Fruit fly (Drosophila melanogaster) Kc167 (cell line): ENCODE data around the gene noi.

Experiments used
- Myc ChIP-seq: fragments of >200 bp; optimal IDR thresholded peaks from 2 replicates; lab custom pipeline; 2017; ENCODE audit warnings: missing external identifiers
- Sin3A ChIP-seq: fragments of >200 bp; optimal IDR thresholded peaks from 2 replicates; lab custom pipeline; 2018; ENCODE audit warnings: missing external identifiers
- h ChIP-seq: fragments of >200 bp; optimal IDR thresholded peaks from 3 replicates; lab custom pipeline; 2018; ENCODE audit warnings: missing external identifiers
- insv ChIP-seq: fragments of >200 bp; optimal IDR thresholded peaks from 3 replicates; lab custom pipeline; 2018; ENCODE audit warnings: missing external identifiers
- psq ChIP-seq: fragments of >200 bp; optimal IDR thresholded peaks from 2 replicates; lab custom pipeline; 2017; ENCODE audit warnings: missing external identifiers
- ttk ChIP-seq: sonication (Bioruptor generic); optimal IDR thresholded peaks from 2 replicates; lab custom pipeline; 2017; ENCODE audit warnings: missing external identifiers

The noi gene

DNA sequence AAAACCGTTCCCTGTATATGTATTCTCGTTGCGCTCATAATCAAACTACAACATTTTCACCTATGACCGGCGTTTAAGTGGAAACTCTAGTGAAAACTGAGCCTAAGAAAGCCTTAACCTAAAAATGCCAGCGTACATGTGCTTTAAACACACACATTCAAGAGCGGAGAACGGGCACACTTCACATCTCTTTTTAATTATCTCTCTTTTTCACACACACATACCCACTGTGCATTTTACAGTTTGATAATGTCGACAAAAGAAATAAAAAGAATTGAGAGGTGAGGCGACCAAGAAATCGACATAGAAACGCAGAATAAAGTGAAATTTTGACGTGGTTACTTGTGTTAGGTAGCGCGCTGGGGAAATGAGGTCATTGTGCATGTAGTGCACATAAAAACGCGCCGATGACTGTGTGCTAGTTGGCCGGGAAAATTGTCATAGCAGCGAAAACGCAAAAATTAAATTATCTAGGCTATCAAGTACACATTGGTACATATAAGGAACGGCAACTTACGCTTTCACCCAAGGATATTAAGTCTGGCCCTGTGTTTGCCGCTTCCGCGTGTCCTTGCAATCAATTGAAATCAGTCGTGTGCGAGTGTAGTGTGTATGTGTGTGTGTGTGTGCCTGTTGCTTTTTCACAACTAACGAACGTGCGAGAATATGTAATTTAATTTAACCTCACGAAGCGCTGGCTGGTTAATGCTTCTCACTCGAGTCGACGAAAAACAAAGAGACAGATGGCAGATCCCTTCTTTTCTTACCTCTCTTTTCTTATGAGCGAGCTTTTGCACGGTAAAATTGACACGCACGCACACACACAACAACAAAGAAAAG is 8.5 kb upstream of the noi start:
- no peak for TF ChIP-seq psq (lab: Kevin White, UChicago)
- TF ChIP-seq Sin3A (lab: Kevin White, UChicago): no peak
- no peak for TF ChIP-seq insv (lab: Kevin White, UChicago)
- no peak for TF ChIP-seq ttk (lab: Kevin White, UChicago)
- TF ChIP-seq h: no peak
- no peak for TF ChIP-seq Myc

DNA sequence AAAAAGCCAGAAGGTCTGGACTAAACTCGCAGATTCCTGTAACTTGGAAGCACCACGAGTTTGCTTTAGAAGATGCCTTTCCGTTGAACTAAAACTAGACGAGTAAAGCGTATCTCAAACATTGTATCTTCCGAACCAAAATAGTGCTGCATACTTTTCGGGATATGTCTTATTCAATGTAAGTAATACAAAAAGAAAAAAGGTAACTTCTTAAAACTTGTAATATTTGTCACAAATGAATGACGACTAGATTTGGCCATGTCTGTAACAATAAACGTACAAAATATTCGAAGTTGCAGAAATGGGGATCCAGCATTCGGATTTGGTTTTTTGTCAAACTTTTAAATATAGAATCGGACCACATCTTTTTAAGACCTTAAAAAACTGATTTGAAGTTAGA is 3.6 kb upstream of the noi start:
- TF ChIP-seq psq (lab: Kevin White, UChicago) (no peak), insv (lab: Kevin White, UChicago) (no peak), h (no peak), Sin3A (lab: Kevin White, UChicago) (no peak), ttk (lab: Kevin White, UChicago) (no peak), Myc (no peak)

DNA sequence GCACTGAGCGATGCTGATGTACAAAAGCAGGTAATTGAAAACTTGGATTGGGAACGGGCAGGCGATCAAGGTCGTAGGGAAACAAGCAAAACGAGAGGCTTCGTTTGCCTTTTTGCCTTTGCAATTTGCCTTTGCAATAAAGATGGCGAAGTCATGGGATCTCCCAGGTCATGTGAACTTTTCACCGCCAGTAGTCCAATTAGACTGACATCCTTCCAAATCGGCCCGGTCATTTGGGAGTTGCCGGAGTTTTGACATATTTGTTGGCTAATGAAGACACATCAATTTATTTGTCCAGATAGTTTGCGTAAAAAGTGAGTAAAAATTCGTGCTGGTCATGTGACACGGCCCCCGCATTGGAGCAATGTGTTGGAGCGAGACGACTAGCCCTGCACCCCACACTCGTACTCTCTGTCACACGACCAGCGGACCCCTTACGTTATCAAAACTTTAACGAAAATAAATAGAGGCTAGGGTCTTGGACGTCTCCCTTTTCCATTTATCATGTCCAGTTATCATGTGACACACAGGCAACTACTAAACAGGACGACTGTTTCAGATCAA is 832 bp upstream of the noi start:
- no peak for TF ChIP-seq Myc
- no peak for TF ChIP-seq h
- TF ChIP-seq insv (lab: Kevin White, UChicago): no peak

DNA sequence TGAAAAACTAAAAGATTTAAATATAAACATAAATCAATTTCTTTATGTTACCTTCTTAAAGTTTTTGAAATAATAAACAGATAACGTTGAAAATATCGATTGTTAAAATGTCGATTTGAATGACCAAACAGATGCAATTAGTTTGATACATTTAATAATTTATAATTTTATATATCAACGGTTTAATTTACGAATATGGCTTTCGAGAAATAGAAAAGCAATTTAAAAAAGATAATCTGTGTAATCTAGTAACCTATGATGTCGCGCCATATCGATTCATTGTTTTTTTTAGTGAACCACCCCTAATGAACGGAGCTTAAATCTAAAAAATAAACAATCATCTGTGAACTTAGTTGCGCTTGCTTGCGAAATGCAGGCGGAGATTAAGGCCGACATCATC is 2.7 kb downstream of the noi start, which contains the start of gene PolZ2:
TSS of gene PolZ2 (plus strand) at position 301 of the 400 bp plus-strand sequence.
- TF ChIP-seq Myc: no peak
- no peak for TF ChIP-seq psq (lab: Kevin White, UChicago)
- TF ChIP-seq insv (lab: Kevin White, UChicago): no peak
- TF ChIP-seq ttk (lab: Kevin White, UChicago): no peak
- no peak for TF ChIP-seq Sin3A (lab: Kevin White, UChicago)
- TF ChIP-seq h: no peak

DNA sequence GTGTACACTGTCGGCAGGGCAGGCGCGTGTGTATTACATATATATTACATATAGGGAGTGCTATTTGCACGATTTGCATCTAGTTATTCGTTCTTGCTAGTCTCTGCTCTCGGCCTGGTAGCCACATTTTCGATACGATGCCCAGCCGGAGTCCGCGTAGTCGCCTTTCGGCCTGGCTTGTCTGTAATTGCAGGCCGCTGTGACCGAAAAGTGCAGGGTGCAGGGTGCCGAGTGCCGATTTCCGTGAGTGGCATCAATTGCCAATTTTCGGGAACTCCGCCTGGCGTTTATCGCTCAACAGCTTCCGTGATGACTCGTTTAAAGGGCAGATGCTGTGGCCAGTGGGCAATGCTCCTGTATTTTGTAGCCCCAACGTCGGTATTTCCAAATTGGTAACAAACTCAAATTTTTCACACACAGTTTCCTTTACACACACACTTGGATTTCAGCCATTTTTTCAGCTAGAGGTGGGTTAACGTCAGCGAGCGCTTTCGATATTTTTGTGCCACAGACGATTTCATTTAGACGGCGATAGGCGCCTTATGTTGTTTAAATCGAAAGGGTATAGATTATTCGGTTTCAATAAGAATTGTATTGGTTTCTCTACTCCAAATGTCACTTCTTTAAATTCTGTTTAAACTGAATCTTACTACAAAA is 3.3 kb downstream of the noi start, which contains the start of gene CG2926:
TSS of gene CG2926 (minus strand) at position 518 of the 657 bp plus-strand sequence.
- TF ChIP-seq Myc: no peak
- no peak for TF ChIP-seq insv (lab: Kevin White, UChicago)
- no peak for TF ChIP-seq Sin3A (lab: Kevin White, UChicago)
- TF ChIP-seq psq (lab: Kevin White, UChicago): no peak
- TF ChIP-seq ttk (lab: Kevin White, UChicago): no peak
- no peak for TF ChIP-seq h

DNA sequence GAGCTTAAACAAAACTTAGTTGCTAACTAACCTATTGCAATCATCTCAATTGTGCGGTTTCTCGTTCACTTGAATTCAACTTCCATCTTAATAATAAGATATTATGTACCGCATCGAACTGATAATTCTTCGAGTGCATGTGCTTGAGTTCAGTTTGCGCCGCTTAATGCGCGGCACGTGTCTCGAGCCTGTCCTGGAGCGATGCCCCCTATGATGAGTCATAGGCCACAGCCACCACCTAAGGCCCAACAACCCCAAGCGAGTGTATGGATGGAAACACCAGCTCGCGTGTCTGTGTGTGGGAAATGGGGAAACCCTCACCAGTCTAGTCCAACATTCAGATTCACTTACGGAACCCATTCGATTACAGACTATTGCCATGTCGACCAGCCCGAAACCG is 17.4 kb downstream of the noi start:
- no peak for TF ChIP-seq Myc

DNA sequence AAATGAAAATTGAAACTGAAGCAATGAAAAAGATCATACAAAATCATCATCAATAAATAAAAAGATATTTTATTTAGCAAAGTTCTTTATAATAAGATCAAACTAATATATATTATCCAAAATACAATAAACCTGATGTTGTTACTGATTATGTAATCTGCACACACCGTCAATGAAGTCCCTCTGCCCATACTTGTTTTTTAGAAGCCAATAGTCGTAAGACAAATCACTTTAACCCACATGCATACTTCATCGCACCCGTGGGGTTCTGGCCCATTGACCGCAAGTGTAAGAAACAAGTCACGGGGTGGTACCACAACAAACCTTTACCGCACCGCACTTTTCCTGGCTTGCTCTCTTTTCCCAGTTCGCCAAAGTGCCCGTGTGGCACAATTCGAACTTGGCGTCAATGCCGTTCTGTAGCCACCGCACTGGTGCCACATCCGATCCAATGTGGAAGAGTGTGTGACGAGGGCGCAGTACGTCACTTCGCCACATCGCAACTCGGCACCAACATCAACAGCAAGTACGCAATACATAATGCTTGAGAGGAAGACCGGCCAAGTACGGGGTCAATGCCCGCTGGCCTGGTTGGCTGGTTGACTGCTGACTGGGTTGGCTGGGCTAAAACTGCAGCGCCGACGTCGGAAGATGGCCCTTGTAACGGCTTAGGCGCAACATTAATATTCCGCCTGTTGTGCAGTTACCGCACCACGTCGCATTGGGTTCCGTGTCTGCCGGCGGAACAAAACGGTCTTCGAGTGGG is 18.2 kb downstream of the noi start:
- TF ChIP-seq Myc (no peak), psq (lab: Kevin White, UChicago) (no peak), ttk (lab: Kevin White, UChicago) (no peak)

DNA sequence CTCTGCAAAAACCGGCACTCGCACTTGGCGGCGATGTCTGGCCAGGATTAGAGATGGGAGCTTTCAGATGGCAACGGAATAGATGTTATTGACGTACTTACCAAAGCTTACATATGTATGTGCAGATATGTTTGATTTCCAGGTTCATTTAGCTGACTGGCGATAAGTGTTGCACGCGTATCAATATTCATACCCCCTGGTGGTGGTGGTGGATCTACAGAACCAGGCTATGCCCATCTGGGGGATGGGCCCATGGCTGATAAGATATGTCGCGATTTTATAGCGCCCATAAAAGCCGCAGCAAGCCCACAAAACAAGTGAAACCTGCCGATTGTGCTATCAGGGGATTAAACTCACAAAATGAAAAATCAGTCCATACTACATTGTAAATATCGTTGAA is 19.5 kb downstream of the noi start:
- TF ChIP-seq insv (lab: Kevin White, UChicago) (no peak), psq (lab: Kevin White, UChicago) (no peak), Sin3A (lab: Kevin White, UChicago) (no peak), Myc (no peak), ttk (lab: Kevin White, UChicago) (no peak), h (no peak)

DNA sequence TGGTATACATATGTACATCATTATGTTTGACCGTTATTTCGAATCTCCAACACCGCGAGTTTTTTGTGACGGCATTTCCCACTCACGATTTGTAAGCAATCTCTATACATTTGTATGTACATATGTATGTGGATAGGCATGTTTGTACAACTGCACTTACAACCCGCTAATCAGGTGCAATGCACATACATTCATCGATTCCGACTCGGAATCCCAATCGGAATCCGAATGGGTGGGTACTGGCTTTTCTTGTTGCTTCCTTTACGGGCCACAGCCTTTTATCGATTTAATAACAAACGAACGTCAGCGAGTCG is 19.9 kb downstream of the noi start:
- TF ChIP-seq Myc (no peak), psq (lab: Kevin White, UChicago) (no peak), insv (lab: Kevin White, UChicago) (no peak), h (no peak), ttk (lab: Kevin White, UChicago) (no peak), Sin3A (lab: Kevin White, UChicago) (no peak)

DNA sequence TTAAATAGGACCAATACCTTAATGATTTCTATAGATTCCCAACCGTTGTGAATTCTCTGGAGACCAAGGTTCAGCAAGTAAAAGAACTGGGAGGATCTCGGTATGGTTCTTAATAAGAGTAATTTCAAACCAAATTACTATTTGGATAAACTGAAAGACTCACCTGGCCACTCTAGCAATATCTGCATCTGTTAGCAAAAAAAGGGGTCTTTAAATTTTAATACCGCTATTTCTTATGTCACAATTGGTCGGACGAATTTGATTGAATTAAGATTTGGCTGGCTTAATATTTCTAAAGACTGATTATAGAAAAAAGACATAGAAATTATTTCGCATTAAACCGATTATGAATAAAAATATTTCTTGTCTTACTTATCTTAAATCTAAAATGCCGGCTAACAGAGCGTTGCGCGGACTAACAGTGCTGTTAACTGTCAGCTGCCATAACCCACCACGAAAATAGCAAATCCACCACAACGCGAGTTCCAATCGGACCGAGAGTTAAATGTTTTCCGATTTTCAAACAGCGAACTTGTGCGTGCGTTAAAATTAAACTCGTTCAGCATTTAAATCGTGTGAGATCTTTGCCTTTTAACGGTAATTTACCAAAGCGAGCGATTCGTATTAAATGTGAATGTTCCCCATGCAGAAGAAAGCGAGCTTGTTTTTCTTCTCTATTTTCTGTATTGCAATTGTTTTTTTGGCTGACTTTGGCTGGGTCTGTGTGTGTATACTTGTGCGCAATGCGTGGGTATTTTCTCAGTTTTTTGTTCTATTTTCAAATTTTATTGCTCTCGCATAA is 20.4 kb downstream of the noi start, which contains the start of gene CRMP:
TSS of gene CRMP (plus strand) at position 474 of the 802 bp plus-strand sequence.
- TF ChIP-seq h (no peak), insv (lab: Kevin White, UChicago) (no peak), ttk (lab: Kevin White, UChicago) (no peak), Sin3A (lab: Kevin White, UChicago) (no peak), psq (lab: Kevin White, UChicago) (no peak), Myc (no peak)

DNA sequence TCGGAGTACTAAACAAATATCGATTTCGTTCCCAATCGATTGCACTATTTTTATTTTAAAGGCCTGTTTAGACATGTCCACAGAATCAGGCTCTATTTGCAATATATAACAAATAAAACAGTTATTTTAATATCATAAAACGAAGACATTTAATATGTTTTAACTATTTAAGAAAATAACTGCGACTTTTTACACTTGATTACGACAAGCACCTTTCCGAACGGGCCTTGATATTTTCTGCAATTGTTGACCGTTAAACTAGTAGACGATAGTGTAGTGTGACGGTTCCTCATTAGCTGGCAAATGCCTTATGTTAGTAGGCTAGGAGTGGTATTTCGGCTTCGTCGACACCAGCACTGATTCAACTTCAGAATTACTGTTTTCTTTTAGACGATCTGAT is 22.7 kb downstream of the noi start, which contains the start of the genes CG2931 and Rheb:
TSS of gene CG2931 (minus strand) at position 26 of the 400 bp plus-strand sequence.
TSS of gene Rheb (plus strand) at position 332 of the 400 bp plus-strand sequence.
- no peak for TF ChIP-seq Sin3A (lab: Kevin White, UChicago)
- no peak for TF ChIP-seq insv (lab: Kevin White, UChicago)
- TF ChIP-seq h: no peak
- no peak for TF ChIP-seq Myc
